Worm (Caenorhabditis elegans) whole organism, L1 larva: ENCODE data around the gene vha-13.

ENCODE experiments used
- C34B4.2 ChIP-seq: sonication (generic microtip); optimal IDR thresholded peaks from 2 replicates; lab custom pipeline; 2017; ENCODE audit warnings: mild to moderate bottlenecking, missing genetic modification characterization, missing compliant biosample characterization
- F16B12.6 ChIP-seq: fragments of 150-350 bp; optimal IDR thresholded peaks from 2 replicates; lab custom pipeline; 2014; ENCODE audit warnings: missing biosample characterization, missing genetic modification characterization
- Y116A8C.19 ChIP-seq: sonication (generic microtip); optimal IDR thresholded peaks from 2 replicates; lab custom pipeline; 2016; ENCODE audit warnings: missing compliant biosample characterization, missing genetic modification characterization, borderline replicate concordance
- aha-1 ChIP-seq: fragments of 150-350 bp; optimal IDR thresholded peaks from 2 replicates; lab custom pipeline; 2014; ENCODE audit warnings: missing biosample characterization, missing genetic modification characterization
- alr-1 ChIP-seq: fragments of 200-800 bp; sonication (Bioruptor generic); optimal IDR thresholded peaks from 2 replicates; lab custom pipeline; 2018; ENCODE audit warnings: borderline replicate concordance, mild to moderate bottlenecking, missing genetic modification characterization, missing compliant biosample characterization
- aly-2 ChIP-seq: fragments of 150-350 bp; optimal IDR thresholded peaks from 2 replicates; lab custom pipeline; 2014; ENCODE audit warnings: missing biosample characterization, missing genetic modification characterization
- ama-1 ChIP-seq: fragments of 150-350 bp; optimal IDR thresholded peaks from 2 replicates; lab custom pipeline; 2014
- blmp-1 ChIP-seq: fragments of 150-350 bp; optimal IDR thresholded peaks from 2 replicates; lab custom pipeline; 2014; ENCODE audit warnings: missing biosample characterization, missing genetic modification characterization
- ceh-8 ChIP-seq: fragments of 200-800 bp; sonication (Bioruptor generic); optimal IDR thresholded peaks from 2 replicates; lab custom pipeline; 2018; ENCODE audit warnings: mild to moderate bottlenecking, missing genetic modification characterization, moderate library complexity, missing compliant biosample characterization
- ceh-88 ChIP-seq: fragments of 200-800 bp; sonication (Bioruptor generic); IDR thresholded peaks from 2 replicates; pipeline ENCODE4 v1.3.6; 2022; ENCODE audit warnings: missing genetic modification characterization, missing compliant biosample characterization
- ceh-90 ChIP-seq: sonication (generic microtip); optimal IDR thresholded peaks from 2 replicates; lab custom pipeline; 2016; ENCODE audit warnings: missing genetic modification characterization, missing compliant biosample characterization
- efl-1 ChIP-seq, 4 experiments: fragments of 150-350 bp; optimal IDR thresholded peaks in 3 of 4; peaks in 1 of 4; 1 replicate in 1 of 4; 2 replicates in 3 of 4; lab custom pipeline; 2014; ENCODE audit warnings: missing biosample characterization in 2 of 4, missing genetic modification characterization in 2 of 4, missing genetic modification reagents in 2 of 4
- efl-3 ChIP-seq: fragments of 200-800 bp; sonication (Bioruptor generic); optimal IDR thresholded peaks from 2 replicates; lab custom pipeline; 2018; ENCODE audit warnings: mild to moderate bottlenecking, missing genetic modification characterization, missing compliant biosample characterization
- egl-13 ChIP-seq: sonication (generic microtip); optimal IDR thresholded peaks from 2 replicates; lab custom pipeline; 2016; ENCODE audit warnings: missing genotype, missing genetic modification reagents, missing genetic modification characterization, missing compliant biosample characterization
- elt-2 ChIP-seq: sonication (generic microtip); optimal IDR thresholded peaks from 2 replicates; lab custom pipeline; 2016; ENCODE audit warnings: missing genetic modification characterization, mild to moderate bottlenecking, inconsistent platforms, missing compliant biosample characterization, missing genetic modification reagents
- elt-3 ChIP-seq, 6 experiments: fragments of 150-350 bp in 1 of 6; sonication (generic microtip); optimal IDR thresholded peaks; 2 replicates each; lab custom pipeline; 2017 to 2018; ENCODE audit warnings: missing biosample characterization in 6 of 6, missing genetic modification characterization in 6 of 6, inconsistent platforms in 1 of 6
- ets-5 ChIP-seq: fragments of 200-800 bp; sonication (Bioruptor generic); IDR thresholded peaks from 2 replicates; pipeline ENCODE4 v1.3.6; 2022; ENCODE audit warnings: missing genetic modification characterization, missing compliant biosample characterization
- fkh-10 ChIP-seq: sonication (generic microtip); optimal IDR thresholded peaks from 2 replicates; lab custom pipeline; 2017; ENCODE audit warnings: missing biosample characterization, missing genetic modification reagents, missing genetic modification characterization
- grh-1 ChIP-seq: fragments of 200-800 bp; sonication (Bioruptor generic); IDR thresholded peaks from 2 replicates; pipeline ENCODE4 v1.3.6; 2022; ENCODE audit warnings: missing genetic modification reagents, missing genetic modification characterization, missing compliant biosample characterization
- hlh-4 ChIP-seq: sonication (generic microtip); optimal IDR thresholded peaks from 2 replicates; lab custom pipeline; 2016; ENCODE audit warnings: mild to moderate bottlenecking, missing genetic modification characterization, missing compliant biosample characterization
- hpl-2 ChIP-seq: fragments of 150-350 bp; optimal IDR thresholded peaks from 2 replicates; lab custom pipeline; 2014; ENCODE audit warnings: missing biosample characterization, missing genetic modification reagents, missing genetic modification characterization
- irx-1 ChIP-seq: sonication (generic microtip); optimal IDR thresholded peaks from 2 replicates; lab custom pipeline; 2016; ENCODE audit warnings: missing genetic modification characterization, missing compliant biosample characterization
- isw-1 ChIP-seq: fragments of 200-800 bp; sonication (Bioruptor generic); IDR thresholded peaks from 2 replicates; pipeline ENCODE4 v1.3.6; 2022; ENCODE audit warnings: missing genetic modification characterization, missing compliant biosample characterization
- jun-1 ChIP-seq: fragments of 150-350 bp; optimal IDR thresholded peaks from 2 replicates; lab custom pipeline; 2014; ENCODE audit warnings: missing biosample characterization, missing genetic modification reagents, missing genetic modification characterization
- lin-13 ChIP-seq: fragments of 150-350 bp; optimal IDR thresholded peaks from 2 replicates; lab custom pipeline; 2014; ENCODE audit warnings: missing biosample characterization, missing genetic modification reagents, missing genetic modification characterization
- lin-14 ChIP-seq: fragments of 200-800 bp; sonication (Bioruptor generic); optimal IDR thresholded peaks from 2 replicates; lab custom pipeline; 2018; ENCODE audit warnings: mild to moderate bottlenecking, missing genetic modification characterization, moderate library complexity, missing compliant biosample characterization
- lin-15B ChIP-seq: fragments of 150-350 bp; sonication (generic microtip); optimal IDR thresholded peaks from 3 replicates; lab custom pipeline; 2014; ENCODE audit warnings: missing biosample characterization, missing genetic modification characterization
- lir-3 ChIP-seq: sonication (generic microtip); optimal IDR thresholded peaks from 2 replicates; lab custom pipeline; 2016; ENCODE audit warnings: mild to moderate bottlenecking, missing genetic modification characterization, moderate library complexity, missing compliant biosample characterization; ENCODE audit not compliant: poor library complexity
- lsy-2 ChIP-seq, 2 experiments: fragments of 150-350 bp; optimal IDR thresholded peaks; 2 replicates each; lab custom pipeline; 2014; ENCODE audit warnings: missing biosample characterization in 2 of 2, missing genetic modification characterization in 2 of 2
- mab-9 ChIP-seq: fragments of 200-800 bp; sonication (Bioruptor generic); IDR thresholded peaks from 2 replicates; pipeline ENCODE4 v1.3.6; 2022; ENCODE audit warnings: missing genetic modification reagents, missing genetic modification characterization, missing compliant biosample characterization
- mep-1 ChIP-seq: fragments of 150-350 bp; optimal IDR thresholded peaks from 2 replicates; lab custom pipeline; 2014; ENCODE audit warnings: missing biosample characterization, missing genetic modification characterization
- nhr-11 ChIP-seq: fragments of 150-350 bp; optimal IDR thresholded peaks from 2 replicates; lab custom pipeline; 2014; ENCODE audit warnings: missing biosample characterization, missing genetic modification characterization
- nhr-12 ChIP-seq: sonication (generic microtip); optimal IDR thresholded peaks from 2 replicates; lab custom pipeline; 2017; ENCODE audit warnings: missing biosample characterization, missing genetic modification characterization
- nhr-20 ChIP-seq: sonication (generic microtip); optimal IDR thresholded peaks from 2 replicates; lab custom pipeline; 2016; ENCODE audit warnings: mild to moderate bottlenecking, missing genetic modification characterization, missing compliant biosample characterization
- nhr-47 ChIP-seq: sonication (generic microtip); optimal IDR thresholded peaks from 2 replicates; lab custom pipeline; 2016; ENCODE audit warnings: mild to moderate bottlenecking, missing genetic modification characterization, moderate library complexity, missing compliant biosample characterization
- nhr-71 ChIP-seq: sonication (generic microtip); optimal IDR thresholded peaks from 2 replicates; lab custom pipeline; 2016; ENCODE audit warnings: mild to moderate bottlenecking, missing genetic modification characterization, moderate library complexity, missing compliant biosample characterization
- nhr-85 ChIP-seq: sonication (generic microtip); peaks from one replicate; lab custom pipeline; 2016; ENCODE audit warnings: missing genetic modification characterization, inconsistent platforms, missing compliant biosample characterization
- pag-3 ChIP-seq: sonication (generic microtip); optimal IDR thresholded peaks from 2 replicates; lab custom pipeline; 2017; ENCODE audit warnings: missing genetic modification characterization, mild to moderate bottlenecking, missing compliant biosample characterization, antibody characterized with exemption, borderline replicate concordance; ENCODE audit not compliant: insufficient read depth
- pqm-1 ChIP-seq: sonication (generic microtip); optimal IDR thresholded peaks from 3 replicates; lab custom pipeline; 2017; ENCODE audit warnings: missing biosample characterization, missing genetic modification characterization
- skn-1 ChIP-seq: fragments of 150-350 bp; optimal IDR thresholded peaks from 2 replicates; lab custom pipeline; 2014; ENCODE audit warnings: missing biosample characterization, missing genetic modification characterization
- snu-23 ChIP-seq: sonication (generic microtip); optimal IDR thresholded peaks from 2 replicates; lab custom pipeline; 2016; ENCODE audit warnings: missing genetic modification characterization, missing compliant biosample characterization
- sptf-1 ChIP-seq: fragments of 150-350 bp; optimal IDR thresholded peaks from 2 replicates; lab custom pipeline; 2014; ENCODE audit warnings: missing biosample characterization, missing genetic modification characterization
- sup-37 ChIP-seq: fragments of 200-800 bp; sonication (Bioruptor generic); optimal IDR thresholded peaks from 2 replicates; lab custom pipeline; 2018; ENCODE audit warnings: mild to moderate bottlenecking, missing genetic modification characterization, missing compliant biosample characterization
- tlp-1 ChIP-seq: fragments of 150-350 bp; optimal IDR thresholded peaks from 2 replicates; lab custom pipeline; 2014; ENCODE audit warnings: missing biosample characterization, missing genetic modification characterization
- unc-130 ChIP-seq: fragments of 150-350 bp; optimal IDR thresholded peaks from 2 replicates; lab custom pipeline; 2017; ENCODE audit warnings: missing biosample characterization, missing genetic modification characterization, inconsistent platforms
- unc-62 ChIP-seq: fragments of 150-350 bp; optimal IDR thresholded peaks from 2 replicates; lab custom pipeline; 2014; ENCODE audit warnings: missing biosample characterization, missing genetic modification reagents, missing genetic modification characterization
- unc-98 ChIP-seq: fragments of 200-800 bp; sonication (Bioruptor generic); IDR thresholded peaks from 2 replicates; pipeline ENCODE4 v1.3.6; 2022; ENCODE audit warnings: missing genetic modification characterization, missing compliant biosample characterization
- vab-15 ChIP-seq: sonication (generic microtip); optimal IDR thresholded peaks from 2 replicates; lab custom pipeline; 2017; ENCODE audit warnings: missing genotype, mild to moderate bottlenecking, missing genetic modification characterization, missing compliant biosample characterization
- zip-4 ChIP-seq: fragments of 200-800 bp; sonication (Bioruptor generic); optimal IDR thresholded peaks from 2 replicates; lab custom pipeline; 2018; ENCODE audit warnings: mild to moderate bottlenecking, missing genetic modification characterization, moderate library complexity, missing compliant biosample characterization
- ztf-11 ChIP-seq, 2 experiments: sonication (generic microtip); optimal IDR thresholded peaks; 2 replicates each; lab custom pipeline; 2016 to 2017; ENCODE audit warnings: missing genetic modification characterization in 2 of 2, missing biosample characterization in 1 of 2, missing compliant biosample characterization in 1 of 2
- ztf-4 ChIP-seq: fragments of 150-350 bp; optimal IDR thresholded peaks from 2 replicates; lab custom pipeline; 2014; ENCODE audit warnings: missing biosample characterization, missing genetic modification characterization

vha-13 gene

ce11 chrV:14355738-14356368 is 4.3 kb downstream of the vha-13 start, which contains the start of gene cyn-1:
cyn-1 (plus strand) TSS chrV:14356076.
- TF ChIP-seq egl-13 (tag; lab: Kevin White, UChicago): peak; percentile 76
- TF ChIP-seq blmp-1: peak; percentile 75
- TF ChIP-seq efl-1 (optimal IDR thresholded peaks at IDR 0.05; lab: Kevin White, UChicago): peak; percentile 90 to 98
- TF ChIP-seq efl-1 (GFP tag; optimal IDR thresholded peaks at IDR 0.05 in 1 of 2; lab: Kevin White, UChicago): peak; percentile 96 to 100
- no peak for TF ChIP-seq unc-98 (GFP tag; lab: Robert Waterston, UW)
- no peak for TF ChIP-seq pag-3 (tag; lab: Kevin White, UChicago)
- TF ChIP-seq skn-1 (tag; lab: Kevin White, UChicago): peak; percentile 89
- TF ChIP-seq isw-1: peak; percentile 77
- no peak for TF ChIP-seq sptf-1
- peak; percentile 93 for TF ChIP-seq nhr-71 (tag; lab: Kevin White, UChicago)
- peak in 1 of 2 experiments; percentile 69 for TF ChIP-seq ztf-11 (tag; optimal IDR thresholded peaks at IDR 0.05; lab: Kevin White, UChicago)
- TF ChIP-seq vab-15 (tag; lab: Kevin White, UChicago): peak; percentile 27
- no peak for TF ChIP-seq ets-5 (GFP tag; lab: Robert Waterston, UW)
- TF ChIP-seq mep-1: peak; percentile 96
- no peak for TF ChIP-seq hpl-2 (GFP tag; lab: Kevin White, UChicago)
- TF ChIP-seq fkh-10: peak; percentile 67
- TF ChIP-seq lin-14 (GFP tag; lab: Kevin White, UChicago): peak; percentile 82
- no peak for TF ChIP-seq hlh-4
- TF ChIP-seq sup-37: peak; percentile 9
- TF ChIP-seq elt-2: peak; percentile 45
- TF ChIP-seq ceh-90 (tag; lab: Kevin White, UChicago): peak; percentile 29
- TF ChIP-seq zip-4 (GFP tag; lab: Kevin White, UChicago): peak; percentile 67
- peak; percentile 72 for TF ChIP-seq grh-1 (GFP tag; lab: Robert Waterston, UW)
- TF ChIP-seq F16B12.6: peak; percentile 58
- peak; percentile 91 for TF ChIP-seq snu-23 (GFP tag; lab: Kevin White, UChicago)
- TF ChIP-seq nhr-20 (tag; lab: Kevin White, UChicago): peak; percentile 89
- peak; percentile 91 for TF ChIP-seq nhr-85
- TF ChIP-seq ztf-4 (tag; lab: Kevin White, UChicago): peak; percentile 66
- TF ChIP-seq irx-1 (tag; lab: Kevin White, UChicago): peak; percentile 78
- TF ChIP-seq alr-1: peak; percentile 8
- no peak for TF ChIP-seq tlp-1 (tag; lab: Kevin White, UChicago)
- TF ChIP-seq jun-1: peak; percentile 70
- TF ChIP-seq lir-3 (tag; lab: Kevin White, UChicago): peak; percentile 46
- TF ChIP-seq nhr-11 (tag; lab: Kevin White, UChicago): peak; percentile 52
- TF ChIP-seq ceh-88 (GFP tag; lab: Robert Waterston, UW): peak; percentile 54
- TF ChIP-seq lsy-2 (tag; optimal IDR thresholded peaks at IDR 0.05; lab: Kevin White, UChicago): peak; percentile 92
- TF ChIP-seq lin-13 (GFP tag; lab: Kevin White, UChicago): peak; percentile 77
- TF ChIP-seq pqm-1 (tag; lab: Kevin White, UChicago): no peak
- TF ChIP-seq aha-1 (tag; lab: Kevin White, UChicago): peak; percentile 29
- TF ChIP-seq Y116A8C.19: no peak
- peak; percentile 83 for TF ChIP-seq unc-130 (tag; lab: Kevin White, UChicago)
- peak; percentile 65 for TF ChIP-seq mab-9 (GFP tag; lab: Robert Waterston, UW)
- no peak for TF ChIP-seq nhr-12 (tag; lab: Kevin White, UChicago)
- TF ChIP-seq unc-62 (GFP tag; lab: Kevin White, UChicago): no peak
- TF ChIP-seq lin-15B (tag; lab: Kevin White, UChicago): peak; percentile 80
- TF ChIP-seq aly-2 (tag; lab: Kevin White, UChicago): peak; percentile 91
- peak in 2 of 6 experiments; percentile 81 to 83 for TF ChIP-seq elt-3 (tag; optimal IDR thresholded peaks at IDR 0.05; lab: Kevin White, UChicago)
- TF ChIP-seq efl-3 (GFP tag; lab: Kevin White, UChicago): no peak
- TF ChIP-seq C34B4.2 (tag; lab: Kevin White, UChicago): no peak
- peak; percentile 78 for TF ChIP-seq ceh-8 (GFP tag; lab: Kevin White, UChicago)
- peak; percentile 93 for TF ChIP-seq nhr-47 (tag; lab: Kevin White, UChicago)
- TF ChIP-seq ama-1 (lab: Kevin White, UChicago): peak; percentile 66
